Worm (Caenorhabditis elegans): Measurements from ENCODE around the gene Y7A9D.1.

ce11 chrIV:16332585-16332984 lies 49.4 kb downstream of the Y7A9D.1 start, which contains the start of gene srz-71:
- TF ChIP-seq lin-39 (tag; optimal IDR thresholded peaks at IDR 0.05) (no peak), unc-62 (GFP tag; optimal IDR thresholded peaks at IDR 0.05) (no peak), aha-1 (tag; optimal IDR thresholded peaks at IDR 0.05) (no peak), lin-15B (tag; optimal IDR thresholded peaks at IDR 0.05) (no peak), nhr-28 (tag; optimal IDR thresholded peaks at IDR 0.05) (no peak), aly-2 (tag; optimal IDR thresholded peaks at IDR 0.05) (no peak), lin-13 (GFP tag; optimal IDR thresholded peaks at IDR 0.05) (no peak), hlh-4 (tag; optimal IDR thresholded peaks at IDR 0.05) (no peak), nhr-11 (tag; optimal IDR thresholded peaks at IDR 0.05) (no peak), fos-1 (tag; optimal IDR thresholded peaks at IDR 0.05) (no peak), ama-1 (optimal IDR thresholded peaks at IDR 0.05) (no peak), unc-98 (GFP tag; IDR thresholded peaks at IDR 0.05) (no peak), nhr-77 (tag; optimal IDR thresholded peaks at IDR 0.05) (no peak)

All from whole organism, L1 larva.